Worm (Caenorhabditis elegans) whole organism, L3 larva: ENCODE measurements around the gene lron-4.

ENCODE experiments used
- ZK546.5 ChIP-seq: sonication (generic microtip); optimal IDR thresholded peaks from 2 replicates; lab custom pipeline; 2017; ENCODE audit warnings: missing biosample characterization, missing genetic modification characterization
- aly-2 ChIP-seq: fragments of 150-350 bp; optimal IDR thresholded peaks from 2 replicates; lab custom pipeline; 2014; ENCODE audit warnings: missing biosample characterization, missing genetic modification characterization
- egl-27 ChIP-seq: sonication (generic microtip); optimal IDR thresholded peaks from 4 replicates; lab custom pipeline; 2017; ENCODE audit warnings: missing biosample characterization, missing genetic modification reagents, missing genetic modification characterization
- elt-2 ChIP-seq: sonication (generic microtip); optimal IDR thresholded peaks from 2 replicates; lab custom pipeline; 2016; ENCODE audit warnings: missing genetic modification reagents, mild to moderate bottlenecking, missing genetic modification characterization, missing compliant biosample characterization
- lsy-12 ChIP-seq: sonication (generic microtip); optimal IDR thresholded peaks from 2 replicates; lab custom pipeline; 2016; ENCODE audit warnings: mild to moderate bottlenecking, missing genetic modification characterization, missing compliant biosample characterization
- nhr-43 ChIP-seq: sonication (generic microtip); optimal IDR thresholded peaks from 2 replicates; lab custom pipeline; 2016; ENCODE audit warnings: mild to moderate bottlenecking, missing genetic modification characterization, missing compliant biosample characterization; ENCODE audit not compliant: poor library complexity, severe bottlenecking
- nhr-77 ChIP-seq: fragments of 150-350 bp; optimal IDR thresholded peaks from 2 replicates; lab custom pipeline; 2014; ENCODE audit warnings: missing biosample characterization, missing genetic modification characterization
- pha-4 ChIP-seq: fragments of 150-350 bp; optimal IDR thresholded peaks from 2 replicates; lab custom pipeline; 2014; ENCODE audit warnings: missing biosample characterization, missing genetic modification reagents, missing genetic modification characterization
- pqm-1 ChIP-seq: fragments of 150-350 bp; optimal IDR thresholded peaks from 2 replicates; lab custom pipeline; 2017; ENCODE audit warnings: missing biosample characterization, missing genetic modification characterization, inconsistent platforms
- snpc-4 ChIP-seq: fragments of 150-350 bp; optimal IDR thresholded peaks from 2 replicates; lab custom pipeline; 2014; ENCODE audit warnings: missing biosample characterization, missing genetic modification characterization
- tbx-2 ChIP-seq: sonication (generic microtip); optimal IDR thresholded peaks from 2 replicates; lab custom pipeline; 2016; ENCODE audit warnings: mild to moderate bottlenecking, missing genetic modification characterization, missing compliant biosample characterization
- unc-39 ChIP-seq: sonication (generic microtip); optimal IDR thresholded peaks from 4 replicates; lab custom pipeline; 2017; ENCODE audit warnings: missing biosample characterization, missing genetic modification characterization
- unc-62 ChIP-seq: fragments of 150-350 bp; sonication (generic microtip); optimal IDR thresholded peaks from 4 replicates; lab custom pipeline; 2014; ENCODE audit warnings: missing biosample characterization, missing genetic modification reagents, missing genetic modification characterization
- ztf-4 ChIP-seq: fragments of 150-350 bp; optimal IDR thresholded peaks from 2 replicates; lab custom pipeline; 2014; ENCODE audit warnings: missing biosample characterization, missing genetic modification characterization

DNA sequence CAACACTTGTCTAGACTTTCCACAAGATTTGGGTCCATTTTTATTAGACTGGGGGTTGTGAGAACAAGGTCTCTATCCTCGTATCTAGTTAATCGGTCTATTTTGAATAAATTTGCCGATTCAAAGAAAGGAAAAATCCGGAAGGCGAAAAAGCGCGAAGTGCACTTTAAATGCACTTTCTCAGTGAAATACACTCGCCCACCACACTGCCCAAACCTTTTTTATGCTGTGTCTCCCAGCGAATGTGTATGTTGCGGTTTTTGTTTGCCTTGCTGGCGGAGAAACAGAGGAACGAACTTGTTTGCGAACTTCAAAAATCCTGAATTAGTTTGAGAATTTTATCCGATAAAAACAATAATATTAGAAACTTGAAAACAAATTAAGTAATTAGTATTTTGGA, 18.8 kb upstream of the lron-4 start:
- TF ChIP-seq lsy-12 (tag; lab: Kevin White, UChicago) (peak; percentile 28), unc-62 (GFP tag; lab: Kevin White, UChicago) (no peak), unc-39 (no peak), aly-2 (no peak), nhr-77 (tag; lab: Kevin White, UChicago) (no peak), snpc-4 (no peak), pha-4 (peak; percentile 25), pqm-1 (no peak), ztf-4 (tag; lab: Kevin White, UChicago) (no peak), ZK546.5 (no peak), elt-2 (tag; lab: Kevin White, UChicago) (no peak), tbx-2 (no peak), nhr-43 (tag; lab: Kevin White, UChicago) (no peak), egl-27 (tag; lab: Kevin White, UChicago) (no peak)
